Worm (Caenorhabditis elegans) whole organism, L1 larva: ENCODE measurements around the gene K02A6.4.

Experiments used
- ceh-82 ChIP-seq, 3 experiments: fragments of 150-350 bp in 1 of 3; sonication (generic microtip) in 2 of 3; optimal IDR thresholded peaks; 2 replicates each; lab custom pipeline; 2014 to 2017; ENCODE audit warnings: missing biosample characterization in 3 of 3, missing genetic modification characterization in 3 of 3
- dpl-1 ChIP-seq, 3 experiments: fragments of 150-350 bp in 2 of 3; sonication (generic microtip) in 1 of 3; optimal IDR thresholded peaks; 2 replicates each; lab custom pipeline; 2014 to 2017; ENCODE audit warnings: missing biosample characterization in 3 of 3, missing genetic modification characterization in 3 of 3, missing genetic modification reagents in 3 of 3
- nhr-12 ChIP-seq: sonication (generic microtip); optimal IDR thresholded peaks from 2 replicates; lab custom pipeline; 2017; ENCODE audit warnings: missing biosample characterization, missing genetic modification characterization

ce11 chrX:8247088-8247487, 28.5 kb upstream of the K02A6.4 start:
- TF ChIP-seq ceh-82 (tag; optimal IDR thresholded peaks at IDR 0.05; lab: Kevin White, UChicago) (no peak), nhr-12 (tag; lab: Kevin White, UChicago) (no peak), dpl-1 (GFP tag; optimal IDR thresholded peaks at IDR 0.05; lab: Kevin White, UChicago) (no peak)
